Worm (Caenorhabditis elegans): Measurements from ENCODE around the gene C18A3.11.
A peak's percentile ranks its signal among the peaks of the same experiment; 100 is the strongest.

DNA sequence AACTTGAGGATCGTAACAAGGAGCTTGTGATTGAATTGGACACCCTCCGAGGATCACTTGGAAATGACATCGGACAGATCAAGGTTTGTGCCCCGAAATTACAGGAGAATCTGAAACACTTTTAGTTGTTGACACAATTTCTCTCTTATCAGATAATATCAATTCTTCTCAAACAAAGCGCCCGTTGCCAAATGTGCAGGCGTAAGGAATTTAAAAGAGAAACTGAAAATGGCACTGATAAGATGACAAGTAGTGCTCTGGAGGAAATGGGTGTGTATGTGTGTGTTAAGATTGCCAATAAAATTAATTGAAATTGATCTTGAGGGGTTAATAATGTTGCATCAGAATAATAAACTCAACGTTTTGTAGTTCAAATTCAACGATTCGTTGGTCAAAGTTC is 20.5 kb downstream of the C18A3.11 start:
- TF ChIP-seq nhr-77 (tag; optimal IDR thresholded peaks at IDR 0.05) (no peak), pax-3 (tag; optimal IDR thresholded peaks at IDR 0.05) (no peak), unc-62 (GFP tag; optimal IDR thresholded peaks at IDR 0.05) (no peak), nhr-90 (tag; optimal IDR thresholded peaks at IDR 0.05; ENCODE audit: poor library complexity) (no peak), unc-130 (tag; optimal IDR thresholded peaks at IDR 0.05) (no peak), sptf-1 (tag; optimal IDR thresholded peaks at IDR 0.05) (no peak), nhr-71 (tag; optimal IDR thresholded peaks at IDR 0.05) (no peak), ztf-4 (tag; optimal IDR thresholded peaks at IDR 0.05) (no peak), dpl-1 (GFP tag; optimal IDR thresholded peaks at IDR 0.05) (no peak), elt-2 (tag; optimal IDR thresholded peaks at IDR 0.05) (peak; percentile 90), ceh-82 (tag; optimal IDR thresholded peaks at IDR 0.05) (no peak)
